Fruit fly (Drosophila melanogaster) whole organism, embryonic: ENCODE results near the gene CG2120.

Experiments
- Blimp-1 ChIP-seq: fragments of 200-800 bp; sonication (Bioruptor generic); optimal IDR thresholded peaks from 3 replicates; lab custom pipeline; 2018; ENCODE audit warnings: missing biosample characterization, missing genetic modification characterization, mild to moderate bottlenecking, moderate library complexity, missing genetic modification reagents
- CG10267 ChIP-seq: fragments of 200-800 bp; sonication (Bioruptor generic); optimal IDR thresholded peaks from 2 replicates; lab custom pipeline; 2018; ENCODE audit warnings: missing biosample characterization, mild to moderate bottlenecking, missing genetic modification characterization, moderate library complexity
- CG11456 ChIP-seq: fragments of 200-800 bp; sonication (Bioruptor generic); IDR thresholded peaks from 3 replicates; pipeline ENCODE4 v1.3.6; 2022; ENCODE audit warnings: missing biosample characterization, missing genetic modification characterization
- CG12155 ChIP-seq: fragments of 200-800 bp; sonication (Bioruptor generic); optimal IDR thresholded peaks from 3 replicates; lab custom pipeline; 2016; ENCODE audit warnings: missing biosample characterization, missing genetic modification characterization
- CG12659 ChIP-seq: fragments of 200-800 bp; sonication (Bioruptor generic); optimal IDR thresholded peaks from 3 replicates; lab custom pipeline; 2017; ENCODE audit warnings: mild to moderate bottlenecking, missing biosample characterization, missing genetic modification reagents, missing genetic modification characterization
- CG16813 ChIP-seq: fragments of 200-800 bp; sonication (Bioruptor generic); IDR thresholded peaks from 3 replicates; pipeline ENCODE4 v1.3.6; 2022; ENCODE audit warnings: missing biosample characterization, missing genetic modification characterization; ENCODE audit not compliant: partially characterized antibody
- CG16863 ChIP-seq: fragments of 200-800 bp; sonication (Bioruptor generic); optimal IDR thresholded peaks from 3 replicates; lab custom pipeline; 2016; ENCODE audit warnings: missing biosample characterization, missing genetic modification characterization
- CG2199 ChIP-seq: fragments of 200-800 bp; sonication (Bioruptor generic); IDR thresholded peaks from 3 replicates; pipeline ENCODE4 v1.3.6; 2022; ENCODE audit warnings: missing biosample characterization, missing genetic modification characterization
- CG2889 ChIP-seq: fragments of 200-800 bp; sonication (Bioruptor generic); IDR thresholded peaks from 3 replicates; pipeline ENCODE4 v1.3.6; 2022; ENCODE audit warnings: missing biosample characterization, missing genetic modification characterization
- CG3407 ChIP-seq: fragments of 200-800 bp; sonication (Bioruptor generic); optimal IDR thresholded peaks from 2 replicates; lab custom pipeline; 2018; ENCODE audit warnings: missing biosample characterization, mild to moderate bottlenecking, missing genetic modification characterization
- CG3838 ChIP-seq: fragments of 200-800 bp; sonication (Bioruptor generic); optimal IDR thresholded peaks from 3 replicates; lab custom pipeline; 2016; ENCODE audit warnings: missing biosample characterization, missing genetic modification characterization
- CG4282 ChIP-seq: fragments of 200-800 bp; sonication (Bioruptor generic); optimal IDR thresholded peaks from 2 replicates; lab custom pipeline; 2016; ENCODE audit warnings: missing biosample characterization, missing genetic modification characterization
- CG6683 ChIP-seq: fragments of 200-800 bp; sonication (Bioruptor generic); optimal IDR thresholded peaks from 2 replicates; lab custom pipeline; 2017; ENCODE audit warnings: missing biosample characterization, mild to moderate bottlenecking, missing genetic modification characterization, missing genetic modification reagents
- CG9215 ChIP-seq: fragments of 200-800 bp; sonication (Bioruptor generic); IDR thresholded peaks from 2 replicates; pipeline ENCODE4 v1.3.6; 2022; ENCODE audit warnings: missing biosample characterization, missing genetic modification characterization
- CG9609 ChIP-seq: fragments of 200-800 bp; sonication (Bioruptor generic); optimal IDR thresholded peaks from 3 replicates; lab custom pipeline; 2016; ENCODE audit warnings: missing biosample characterization, missing genetic modification characterization
- CTCF ChIP-seq: fragments of 200-800 bp; sonication (Bioruptor generic); optimal IDR thresholded peaks from 2 replicates; lab custom pipeline; 2017; ENCODE audit warnings: missing biosample characterization, mild to moderate bottlenecking, missing genetic modification characterization, moderate library complexity
- Dll ChIP-seq: fragments of 200-800 bp; sonication (Bioruptor generic); IDR thresholded peaks from 4 replicates; pipeline ENCODE4 v1.3.6; 2022; ENCODE audit warnings: missing biosample characterization, missing genetic modification characterization; ENCODE audit not compliant: partially characterized antibody
- Eip74EF ChIP-seq, 2 experiments: fragments of 200-800 bp in 1 of 2; fragments of >200 bp in 1 of 2; sonication (Bioruptor generic) in 1 of 2; optimal IDR thresholded peaks; 2 replicates each; lab custom pipeline; 2017 to 2019; ENCODE audit warnings: missing biosample characterization in 2 of 2, missing genetic modification characterization in 2 of 2, mild to moderate bottlenecking in 1 of 2, moderate library complexity in 1 of 2
- Elba2 ChIP-seq: fragments of 200-800 bp; sonication (Bioruptor generic); optimal IDR thresholded peaks from 3 replicates; lab custom pipeline; 2016; ENCODE audit warnings: missing biosample characterization, missing genetic modification characterization
- Fer1 ChIP-seq: fragments of 200-800 bp; sonication (Bioruptor generic); optimal IDR thresholded peaks from 2 replicates; lab custom pipeline; 2017; ENCODE audit warnings: missing biosample characterization, mild to moderate bottlenecking, missing genetic modification characterization
- GATAe ChIP-seq: fragments of 200-800 bp; sonication (Bioruptor generic); conservative IDR thresholded peaks from 2 replicates; pipeline ENCODE4 v1.3.6; 2022; ENCODE audit warnings: missing biosample characterization, missing genetic modification characterization
- HLH54F ChIP-seq: fragments of 200-800 bp; sonication (Bioruptor generic); optimal IDR thresholded peaks from 3 replicates; lab custom pipeline; 2016; ENCODE audit warnings: missing biosample characterization, missing genetic modification characterization
- Lim3 ChIP-seq: fragments of 200-800 bp; sonication (Bioruptor generic); IDR thresholded peaks from 2 replicates; pipeline ENCODE4 v1.3.6; 2022; ENCODE audit warnings: missing biosample characterization, missing genetic modification characterization
- MTF-1 ChIP-seq: fragments of 200-800 bp; sonication (Bioruptor generic); optimal IDR thresholded peaks from 2 replicates; lab custom pipeline; 2018; ENCODE audit warnings: missing biosample characterization, mild to moderate bottlenecking, missing genetic modification characterization, borderline replicate concordance
- Meics ChIP-seq: fragments of 200-800 bp; sonication (Bioruptor generic); optimal IDR thresholded peaks from 2 replicates; lab custom pipeline; 2017; ENCODE audit warnings: missing biosample characterization, mild to moderate bottlenecking, missing genetic modification characterization
- Ptx1 ChIP-seq: fragments of 200-800 bp; sonication (Bioruptor generic); IDR thresholded peaks from 2 replicates; pipeline ENCODE4 v1.3.6; 2022; ENCODE audit warnings: missing biosample characterization, missing genetic modification characterization
- Sox102F ChIP-seq: fragments of 200-800 bp; sonication (Bioruptor generic); optimal IDR thresholded peaks from 2 replicates; lab custom pipeline; 2018; ENCODE audit warnings: missing biosample characterization, mild to moderate bottlenecking, missing genetic modification characterization, moderate library complexity
- Taf1 ChIP-seq: fragments of 200-800 bp; sonication (Bioruptor generic); IDR thresholded peaks from 2 replicates; pipeline ENCODE4 v1.3.6; 2022; ENCODE audit warnings: missing biosample characterization, missing genetic modification characterization
- Vsx1 ChIP-seq: fragments of 200-800 bp; sonication (Bioruptor generic); optimal IDR thresholded peaks from 2 replicates; lab custom pipeline; 2017; ENCODE audit warnings: missing biosample characterization, mild to moderate bottlenecking, missing genetic modification characterization, missing genetic modification reagents
- ap ChIP-seq: fragments of 200-800 bp; sonication (Bioruptor generic); IDR thresholded peaks from 2 replicates; pipeline ENCODE4 v1.3.6; 2022; ENCODE audit warnings: missing biosample characterization, missing genetic modification characterization
- ara ChIP-seq: fragments of 200-800 bp; sonication (Bioruptor generic); IDR thresholded peaks from 2 replicates; pipeline ENCODE4 v1.3.6; 2022; ENCODE audit warnings: missing biosample characterization, missing genetic modification characterization
- dmrt11E ChIP-seq: fragments of 200-800 bp; sonication (Bioruptor generic); optimal IDR thresholded peaks from 3 replicates; lab custom pipeline; 2018; ENCODE audit warnings: missing biosample characterization, mild to moderate bottlenecking, missing genetic modification characterization, moderate library complexity
- emc ChIP-seq: fragments of 200-800 bp; sonication (Bioruptor generic); optimal IDR thresholded peaks from 2 replicates; lab custom pipeline; 2016; ENCODE audit warnings: missing biosample characterization, missing genetic modification characterization
- fd102C ChIP-seq: fragments of 200-800 bp; sonication (Bioruptor generic); optimal IDR thresholded peaks from 2 replicates; lab custom pipeline; 2018; ENCODE audit warnings: missing biosample characterization, mild to moderate bottlenecking, missing genetic modification characterization, moderate library complexity
- ftz-f1 ChIP-seq: fragments of 200-800 bp; sonication (Bioruptor generic); optimal IDR thresholded peaks from 2 replicates; lab custom pipeline; 2016; ENCODE audit warnings: missing biosample characterization, missing genetic modification characterization
- gcm ChIP-seq: fragments of 200-800 bp; sonication (Bioruptor generic); optimal IDR thresholded peaks from 2 replicates; lab custom pipeline; 2019; ENCODE audit warnings: missing biosample characterization, mild to moderate bottlenecking, missing genetic modification characterization, moderate library complexity
- grn ChIP-seq: fragments of 200-800 bp; sonication (Bioruptor generic); optimal IDR thresholded peaks from 3 replicates; lab custom pipeline; 2017; ENCODE audit warnings: missing biosample characterization, missing genetic modification characterization
- ham ChIP-seq: fragments of 200-800 bp; sonication (Bioruptor generic); IDR thresholded peaks from 2 replicates; pipeline ENCODE4 v1.3.6; 2022; ENCODE audit warnings: missing biosample characterization, missing genetic modification characterization
- insv ChIP-seq, 2 experiments: fragments of 200-800 bp; sonication (Bioruptor generic); optimal IDR thresholded peaks; 3 replicates each; lab custom pipeline; 2016 to 2018; ENCODE audit warnings: missing biosample characterization in 2 of 2, missing genetic modification characterization in 2 of 2
- kah ChIP-seq: fragments of 200-800 bp; sonication (Bioruptor generic); optimal IDR thresholded peaks from 2 replicates; lab custom pipeline; 2018; ENCODE audit warnings: missing biosample characterization, mild to moderate bottlenecking, missing genetic modification characterization
- ken ChIP-seq: fragments of 200-800 bp; sonication (Bioruptor generic); IDR thresholded peaks from 3 replicates; pipeline ENCODE4 v1.3.6; 2022; ENCODE audit warnings: missing biosample characterization, missing genetic modification characterization
- lov ChIP-seq, 2 experiments: fragments of 200-800 bp in 1 of 2; fragments of >200 bp in 1 of 2; sonication (Bioruptor generic) in 1 of 2; IDR thresholded peaks in 1 of 2; optimal IDR thresholded peaks in 1 of 2; 2 replicates in 1 of 2; 3 replicates in 1 of 2; pipeline versions ENCODE4 v1.3.6 to Lab custom; 2017 to 2022; ENCODE audit warnings: missing biosample characterization in 1 of 2, missing genetic modification characterization in 1 of 2
- mirr ChIP-seq: fragments of 200-800 bp; sonication (Bioruptor generic); optimal IDR thresholded peaks from 3 replicates; lab custom pipeline; 2018; ENCODE audit warnings: missing biosample characterization, mild to moderate bottlenecking, missing genetic modification characterization
- onecut ChIP-seq: fragments of 200-800 bp; sonication (Bioruptor generic); IDR thresholded peaks from 2 replicates; pipeline ENCODE4 v1.3.6; 2022; ENCODE audit warnings: missing biosample characterization, missing genetic modification characterization
- slp2 ChIP-seq: fragments of 200-800 bp; sonication (Bioruptor generic); optimal IDR thresholded peaks from 2 replicates; lab custom pipeline; 2016; ENCODE audit warnings: missing biosample characterization, missing genetic modification characterization
- sqz ChIP-seq: fragments of 200-800 bp; sonication (Bioruptor generic); optimal IDR thresholded peaks from 3 replicates; lab custom pipeline; 2018; ENCODE audit warnings: missing biosample characterization, mild to moderate bottlenecking, missing genetic modification characterization
- stc ChIP-seq: fragments of 200-800 bp; sonication (Bioruptor generic); IDR thresholded peaks from 2 replicates; pipeline ENCODE4 v1.3.6; 2022; ENCODE audit warnings: missing biosample characterization, missing genetic modification characterization
- ttk ChIP-seq: fragments of 200-800 bp; sonication (Bioruptor generic); IDR thresholded peaks from 2 replicates; pipeline ENCODE4 v2.1.2; 2022; ENCODE audit warnings: missing biosample characterization, missing genetic modification characterization

The CG2120 gene

dm6 chrX:8100826-8101079, 34.9 kb upstream of the CG2120 start:
- TF ChIP-seq Elba2 (GFP tag; lab: Kevin White, UChicago) (peak; percentile 87), insv (GFP tag; optimal IDR thresholded peaks at IDR 0.05; lab: Kevin White, UChicago) (peak in 1 of 2 experiments; percentile 80), gcm (no peak), emc (no peak)

- peak; percentile 7 for TF ChIP-seq CTCF (GFP tag; lab: Kevin White, UChicago)
- peak; percentile 85 for TF ChIP-seq CG12659 (GFP tag; lab: Kevin White, UChicago)
- peak in 1 of 2 experiments; percentile 83 for TF ChIP-seq Eip74EF (GFP tag; optimal IDR thresholded peaks at IDR 0.05; lab: Kevin White, UChicago)
- TF ChIP-seq CG16813 (GFP tag; lab: Robert Waterston, UW), result no peak
- TF ChIP-seq grn (GFP tag; lab: Kevin White, UChicago), result no peak
- peak; percentile 91 for TF ChIP-seq Ptx1
- peak; percentile 83 for TF ChIP-seq Fer1 (GFP tag; lab: Kevin White, UChicago)
- no peak for TF ChIP-seq CG4282
- peak; percentile 94 for TF ChIP-seq Sox102F (GFP tag; lab: Kevin White, UChicago)
- TF ChIP-seq CG12155 (GFP tag; lab: Kevin White, UChicago), result peak; percentile 78
- peak; percentile 90 for TF ChIP-seq Blimp-1 (GFP tag; lab: Kevin White, UChicago)
- TF ChIP-seq CG9609, result peak; percentile 75
- 0 out of 3 replicates have a peak, but pooled peaks have one; percentile 49 for TF ChIP-seq CG2199 (GFP tag; lab: Robert Waterston, UW)
- peak; percentile 82 for TF ChIP-seq Meics (GFP tag; lab: Kevin White, UChicago)
- peak; percentile 67 for TF ChIP-seq Vsx1 (GFP tag; lab: Kevin White, UChicago)
- TF ChIP-seq ham (GFP tag; lab: Robert Waterston, UW), result peak; percentile 43; the same call in 1 of the 2 replicates
- peak; percentile 60 for TF ChIP-seq kah (GFP tag; lab: Kevin White, UChicago)
- peak; percentile 50 for TF ChIP-seq dmrt11E (tag; lab: Kevin White, UChicago)
- TF ChIP-seq Taf1 (GFP tag; lab: Robert Waterston, UW), result peak; percentile 66
- TF ChIP-seq fd102C, result no peak
- TF ChIP-seq CG10267 (tag; lab: Kevin White, UChicago), result peak; percentile 74
- TF ChIP-seq sqz (GFP tag; lab: Kevin White, UChicago), result peak; percentile 82
- TF ChIP-seq mirr (GFP tag; lab: Kevin White, UChicago), result peak; percentile 53
- TF ChIP-seq ken (GFP tag; lab: Robert Waterston, UW), result peak; percentile 87
- TF ChIP-seq CG16863, result peak; percentile 73
- peak; percentile 84 for TF ChIP-seq stc
- peak; percentile 53; the same call in 1 of the 2 replicates for TF ChIP-seq onecut
- TF ChIP-seq CG6683 (GFP tag; lab: Kevin White, UChicago), result peak; percentile 60
- TF ChIP-seq CG11456 (GFP tag; lab: Robert Waterston, UW), result peak; percentile 86
- TF ChIP-seq CG3407, result peak; percentile 75
- TF ChIP-seq ttk (GFP tag; lab: Robert Waterston, UW), result peak; percentile 77
- peak; percentile 15 for TF ChIP-seq slp2 (GFP tag; lab: Kevin White, UChicago)
- TF ChIP-seq GATAe (GFP tag; lab: Robert Waterston, UW), result no peak
- TF ChIP-seq Lim3 (GFP tag; lab: Robert Waterston, UW), result peak; percentile 43; the same call in 1 of the 2 replicates
- peak; percentile 66; the same call in 2 of the 3 replicates for TF ChIP-seq CG2889 (GFP tag; lab: Robert Waterston, UW)
- TF ChIP-seq MTF-1 (GFP tag; lab: Kevin White, UChicago), result peak; percentile 76
- no peak for TF ChIP-seq lov (optimal IDR thresholded peaks at IDR 0.05; lab: Kevin White, UChicago)
- peak; percentile 82 for TF ChIP-seq lov (GFP tag; IDR thresholded peaks at IDR 0.05; lab: Robert Waterston, UW)
- peak; percentile 72 for TF ChIP-seq CG9215 (GFP tag; lab: Robert Waterston, UW)
- peak; percentile 15 for TF ChIP-seq CG3838 (GFP tag; lab: Kevin White, UChicago)
- TF ChIP-seq ara (GFP tag; lab: Robert Waterston, UW), result peak; percentile 70
- TF ChIP-seq Dll, result no peak
- peak; percentile 80 for TF ChIP-seq ap (GFP tag; lab: Robert Waterston, UW)
- peak; percentile 60 for TF ChIP-seq HLH54F (GFP tag; lab: Kevin White, UChicago)
- no peak for TF ChIP-seq ftz-f1 (GFP tag; lab: Kevin White, UChicago)
Observed at dm6 chrX:8101479-8102198, 34.0 kb upstream of the CG2120 start, which contains the start of gene CG2258. TSS of gene CG2258 (minus strand) at chrX:8102095.
